Worm (Caenorhabditis elegans) whole organism, L4 larva: ENCODE results near the gene ash-2.
A peak's percentile ranks its signal among the peaks of the same experiment; 100 is the strongest.

Experiments used
- F26F4.8 ChIP-seq: fragments of 200-800 bp; sonication (Bioruptor generic); conservative IDR thresholded peaks from 2 replicates; pipeline ENCODE4 v1.3.6; 2022; ENCODE audit warnings: missing genetic modification characterization, missing compliant biosample characterization
- F37D6.2 ChIP-seq: sonication (generic microtip); optimal IDR thresholded peaks from 2 replicates; lab custom pipeline; 2016; ENCODE audit warnings: mild to moderate bottlenecking, missing genetic modification characterization, missing compliant biosample characterization
- F49E8.2 ChIP-seq: sonication (generic microtip); optimal IDR thresholded peaks from 2 replicates; lab custom pipeline; 2016; ENCODE audit warnings: missing compliant biosample characterization, mild to moderate bottlenecking, missing genetic modification characterization, borderline replicate concordance
- R02D3.7 ChIP-seq: fragments of 150-350 bp; sonication (generic microtip); optimal IDR thresholded peaks from 3 replicates; lab custom pipeline; 2014; ENCODE audit warnings: missing biosample characterization, missing genetic modification characterization
- T20F7.1 ChIP-seq: fragments of 200-800 bp; sonication (Bioruptor generic); optimal IDR thresholded peaks from 2 replicates; lab custom pipeline; 2018; ENCODE audit warnings: mild to moderate bottlenecking, missing genetic modification characterization, missing compliant biosample characterization
- Y5F2A.4 ChIP-seq: fragments of 200-800 bp; sonication (Bioruptor generic); optimal IDR thresholded peaks from 2 replicates; lab custom pipeline; 2018; ENCODE audit warnings: mild to moderate bottlenecking, missing genetic modification characterization, missing compliant biosample characterization
- ZK337.2 ChIP-seq: fragments of 200-800 bp; sonication (Bioruptor generic); IDR thresholded peaks from 2 replicates; pipeline ENCODE4 v1.3.6; 2022; ENCODE audit warnings: missing genetic modification reagents, missing genetic modification characterization, missing compliant biosample characterization
- ZK546.5 ChIP-seq, 2 experiments: sonication (generic microtip); optimal IDR thresholded peaks; 2 replicates each; lab custom pipeline; 2017; ENCODE audit warnings: missing biosample characterization in 2 of 2, missing genetic modification characterization in 2 of 2
- aha-1 ChIP-seq: fragments of 150-350 bp; peaks from one replicate; lab custom pipeline; 2014; ENCODE audit warnings: missing biosample characterization, missing genetic modification characterization
- aly-2 ChIP-seq: sonication (generic microtip); optimal IDR thresholded peaks from 2 replicates; lab custom pipeline; 2018; ENCODE audit warnings: missing biosample characterization, missing genetic modification characterization
- ama-1 ChIP-seq: fragments of 150-350 bp; optimal IDR thresholded peaks from 2 replicates; lab custom pipeline; 2014; ENCODE audit warnings: inconsistent platforms, mixed read lengths
- attf-4 ChIP-seq: sonication (generic microtip); optimal IDR thresholded peaks from 3 replicates; lab custom pipeline; 2017; ENCODE audit warnings: missing biosample characterization, missing genetic modification characterization
- ceh-28 ChIP-seq: fragments of 150-350 bp; optimal IDR thresholded peaks from 2 replicates; lab custom pipeline; 2014; ENCODE audit warnings: missing biosample characterization, missing genetic modification reagents, missing genetic modification characterization
- ceh-44 ChIP-seq: fragments of 200-800 bp; sonication (Bioruptor generic); IDR thresholded peaks from 2 replicates; pipeline ENCODE4 v1.3.6; 2022; ENCODE audit warnings: missing genetic modification reagents, missing genetic modification characterization, missing compliant biosample characterization
- ceh-62 ChIP-seq: sonication (generic microtip); optimal IDR thresholded peaks from 2 replicates; lab custom pipeline; 2017; ENCODE audit warnings: missing biosample characterization, missing genetic modification characterization
- ceh-82 ChIP-seq: sonication (generic microtip); optimal IDR thresholded peaks from 2 replicates; lab custom pipeline; 2017; ENCODE audit warnings: missing biosample characterization, missing genetic modification characterization
- ces-1 ChIP-seq: fragments of 150-350 bp; sonication (generic microtip); optimal IDR thresholded peaks from 4 replicates; lab custom pipeline; 2014; ENCODE audit warnings: missing biosample characterization, missing genetic modification reagents, missing genetic modification characterization
- cey-2 ChIP-seq: sonication (generic microtip); optimal IDR thresholded peaks from 3 replicates; lab custom pipeline; 2017; ENCODE audit warnings: missing genetic modification characterization, mild to moderate bottlenecking, missing compliant biosample characterization, antibody characterized with exemption, borderline replicate concordance; ENCODE audit not compliant: insufficient read depth
- daf-12 ChIP-seq: fragments of 150-350 bp; optimal IDR thresholded peaks from 2 replicates; lab custom pipeline; 2014; ENCODE audit warnings: missing biosample characterization, missing genetic modification reagents, missing genetic modification characterization
- daf-16 ChIP-seq, 3 experiments: sonication (generic microtip); optimal IDR thresholded peaks; 2 replicates each; lab custom pipeline; 2016 to 2017; ENCODE audit warnings: missing genetic modification characterization in 3 of 3, missing genetic modification reagents in 3 of 3, mild to moderate bottlenecking in 2 of 3, missing compliant biosample characterization in 2 of 3, missing biosample characterization in 1 of 3, moderate library complexity in 1 of 3
- dmd-8 ChIP-seq: fragments of 200-800 bp; sonication (Bioruptor generic); IDR thresholded peaks from 2 replicates; pipeline ENCODE4 v1.3.6; 2022; ENCODE audit warnings: missing genetic modification characterization, missing compliant biosample characterization
- dmd-9 ChIP-seq: fragments of 200-800 bp; sonication (Bioruptor generic); IDR thresholded peaks from 2 replicates; pipeline ENCODE4 v1.3.6; 2022; ENCODE audit warnings: missing genetic modification reagents, missing genetic modification characterization, missing compliant biosample characterization
- dpl-1 ChIP-seq: fragments of 150-350 bp; optimal IDR thresholded peaks from 2 replicates; lab custom pipeline; 2014; ENCODE audit warnings: missing biosample characterization, missing genetic modification reagents, missing genetic modification characterization
- egl-27 ChIP-seq: sonication (generic microtip); optimal IDR thresholded peaks from 3 replicates; lab custom pipeline; 2017; ENCODE audit warnings: missing biosample characterization, missing genetic modification reagents, missing genetic modification characterization
- hmg-1.1 ChIP-seq: fragments of 200-800 bp; sonication (Bioruptor generic); IDR thresholded peaks from 2 replicates; pipeline ENCODE4 v1.3.6; 2022; ENCODE audit warnings: missing genetic modification reagents, missing genetic modification characterization, missing compliant biosample characterization
- jun-1 ChIP-seq: fragments of 150-350 bp; optimal IDR thresholded peaks from 2 replicates; lab custom pipeline; 2014; ENCODE audit warnings: missing biosample characterization, missing genetic modification reagents, missing genetic modification characterization
- lim-7 ChIP-seq: fragments of 200-800 bp; sonication (Bioruptor generic); IDR thresholded peaks from 2 replicates; pipeline ENCODE4 v1.3.6; 2022; ENCODE audit warnings: missing genetic modification characterization, missing compliant biosample characterization
- lin-1 ChIP-seq: fragments of 200-800 bp; sonication (Bioruptor generic); IDR thresholded peaks from 2 replicates; pipeline ENCODE4 v1.3.6; 2022; ENCODE audit warnings: missing genetic modification reagents, missing genetic modification characterization, missing compliant biosample characterization
- lin-13 ChIP-seq: fragments of 150-350 bp; optimal IDR thresholded peaks from 2 replicates; lab custom pipeline; 2014; ENCODE audit warnings: missing biosample characterization, missing genetic modification reagents, missing genetic modification characterization
- lin-15B ChIP-seq: fragments of 150-350 bp; sonication (generic microtip); optimal IDR thresholded peaks from 3 replicates; lab custom pipeline; 2014; ENCODE audit warnings: missing biosample characterization, missing genetic modification characterization
- lin-29 ChIP-seq: fragments of 200-800 bp; sonication (Bioruptor generic); IDR thresholded peaks from 2 replicates; pipeline ENCODE4 v1.3.6; 2022; ENCODE audit warnings: missing genetic modification reagents, missing genetic modification characterization, missing compliant biosample characterization
- mdl-1 ChIP-seq, 2 experiments: fragments of 150-350 bp in 1 of 2; sonication (generic microtip) in 1 of 2; optimal IDR thresholded peaks; 2 replicates each; lab custom pipeline; 2014 to 2017; ENCODE audit warnings: missing biosample characterization in 2 of 2, missing genetic modification characterization in 2 of 2
- mep-1 ChIP-seq: fragments of 150-350 bp; sonication (generic microtip); optimal IDR thresholded peaks from 3 replicates; lab custom pipeline; 2014; ENCODE audit warnings: missing biosample characterization, missing genetic modification characterization
- mxl-2 ChIP-seq: fragments of 200-800 bp; sonication (Bioruptor generic); conservative IDR thresholded peaks from 2 replicates; pipeline ENCODE4 v1.3.6; 2022; ENCODE audit warnings: missing genetic modification reagents, missing genetic modification characterization, missing compliant biosample characterization
- nhr-25 ChIP-seq: sonication (generic microtip); optimal IDR thresholded peaks from 2 replicates; lab custom pipeline; 2017; ENCODE audit warnings: missing genetic modification characterization, mild to moderate bottlenecking, missing compliant biosample characterization, antibody characterized with exemption, moderate library complexity, borderline replicate concordance; ENCODE audit not compliant: insufficient read depth
- nhr-41 ChIP-seq: fragments of 200-800 bp; sonication (Bioruptor generic); IDR thresholded peaks from 2 replicates; pipeline ENCODE4 v1.3.6; 2022; ENCODE audit warnings: missing genetic modification reagents, missing genetic modification characterization, missing compliant biosample characterization
- nhr-42 ChIP-seq: fragments of 200-800 bp; sonication (Bioruptor generic); IDR thresholded peaks from 2 replicates; pipeline ENCODE4 v1.3.6; 2022; ENCODE audit warnings: missing genetic modification characterization, missing compliant biosample characterization
- nhr-76 ChIP-seq: fragments of 150-350 bp; optimal IDR thresholded peaks from 2 replicates; lab custom pipeline; 2014; ENCODE audit warnings: missing biosample characterization, missing genetic modification characterization
- php-3 ChIP-seq: fragments of 200-800 bp; sonication (Bioruptor generic); IDR thresholded peaks from 2 replicates; pipeline ENCODE4 v1.3.6; 2022; ENCODE audit warnings: missing genetic modification reagents, missing genetic modification characterization, missing compliant biosample characterization
- rbr-2 ChIP-seq: sonication (generic microtip); optimal IDR thresholded peaks from 2 replicates; lab custom pipeline; 2016; ENCODE audit warnings: missing genotype, missing genetic modification characterization, missing compliant biosample characterization
- saeg-2 ChIP-seq: fragments of 200-800 bp; sonication (Bioruptor generic); IDR thresholded peaks from 2 replicates; pipeline ENCODE4 v1.3.6; 2022; ENCODE audit warnings: missing genetic modification reagents, missing genetic modification characterization, missing compliant biosample characterization
- sdz-12 ChIP-seq: fragments of 200-800 bp; sonication (Bioruptor generic); optimal IDR thresholded peaks from 2 replicates; lab custom pipeline; 2018; ENCODE audit warnings: mild to moderate bottlenecking, missing genetic modification characterization, missing compliant biosample characterization
- snpc-1.2 ChIP-seq: fragments of 200-800 bp; sonication (Bioruptor generic); IDR thresholded peaks from 2 replicates; pipeline ENCODE4 v1.3.6; 2022; ENCODE audit warnings: missing genetic modification reagents, missing genetic modification characterization, missing compliant biosample characterization
- snpc-4 ChIP-seq: fragments of 150-350 bp; optimal IDR thresholded peaks from 2 replicates; lab custom pipeline; 2014; ENCODE audit warnings: missing biosample characterization, missing genetic modification characterization
- spr-1 ChIP-seq: sonication (generic microtip); optimal IDR thresholded peaks from 2 replicates; lab custom pipeline; 2016; ENCODE audit warnings: mild to moderate bottlenecking, missing genetic modification characterization, missing compliant biosample characterization
- zag-1 ChIP-seq: fragments of 150-350 bp; optimal IDR thresholded peaks from 2 replicates; lab custom pipeline; 2014; ENCODE audit warnings: missing biosample characterization, missing genetic modification characterization
- zfp-3 ChIP-seq: fragments of 200-800 bp; sonication (Bioruptor generic); conservative IDR thresholded peaks from 2 replicates; pipeline ENCODE4 v1.3.6; 2022; ENCODE audit warnings: missing genetic modification reagents, missing genetic modification characterization, missing compliant biosample characterization
- zip-11 ChIP-seq: fragments of 200-800 bp; sonication (Bioruptor generic); IDR thresholded peaks from 2 replicates; pipeline ENCODE4 v1.3.6; 2022; ENCODE audit warnings: missing genetic modification characterization, missing compliant biosample characterization
- ztf-11 ChIP-seq: fragments of 150-350 bp; optimal IDR thresholded peaks from 2 replicates; lab custom pipeline; 2014; ENCODE audit warnings: missing biosample characterization, missing genetic modification characterization
- ztf-7 ChIP-seq: fragments of 150-350 bp; optimal IDR thresholded peaks from 2 replicates; lab custom pipeline; 2014; ENCODE audit warnings: missing biosample characterization, missing genetic modification characterization

Gene ash-2

ce11 chrII:11967507-11968127, 12.0 kb upstream of the ash-2 start, which contains the start of gene W03C9.5 (continued):
- TF ChIP-seq F26F4.8 (GFP tag; lab: Robert Waterston, UW), result no peak
- peak in 1 of 2 experiments; percentile 14 for TF ChIP-seq daf-16 (GFP tag; optimal IDR thresholded peaks at IDR 0.05; lab: Kevin White, UChicago)
- TF ChIP-seq daf-16 (tag; optimal IDR thresholded peaks at IDR 0.05; lab: Kevin White, UChicago), result peak; percentile 52
- TF ChIP-seq mxl-2 (GFP tag; lab: Robert Waterston, UW), result peak; percentile 80; the same call in 1 of the 2 replicates
- peak; percentile 82 for TF ChIP-seq zfp-3 (GFP tag; lab: Robert Waterston, UW)
- TF ChIP-seq mdl-1 (tag; optimal IDR thresholded peaks at IDR 0.05; lab: Kevin White, UChicago), result peak; percentile 80 to 98
- no peak for TF ChIP-seq zip-11 (GFP tag; lab: Robert Waterston, UW)
- peak; percentile 84 for TF ChIP-seq ceh-44 (GFP tag; lab: Robert Waterston, UW)
- peak; percentile 99 for TF ChIP-seq aha-1 (tag; lab: Kevin White, UChicago)
- peak; percentile 13 for TF ChIP-seq cey-2 (tag; lab: Kevin White, UChicago)
- TF ChIP-seq snpc-4, result no peak
- TF ChIP-seq nhr-76, result peak; percentile 32
- TF ChIP-seq ztf-11 (tag; lab: Kevin White, UChicago), result no peak
- TF ChIP-seq lin-13 (GFP tag; lab: Kevin White, UChicago), result peak; percentile 97
- peak; percentile 97 for TF ChIP-seq mep-1 (tag; lab: Kevin White, UChicago)
- peak; percentile 91 for TF ChIP-seq rbr-2 (tag; lab: Kevin White, UChicago)
- peak; percentile 70; the same call in 1 of the 2 replicates for TF ChIP-seq lim-7 (GFP tag; lab: Robert Waterston, UW)
- peak; percentile 76 for TF ChIP-seq dpl-1 (GFP tag; lab: Kevin White, UChicago)
- TF ChIP-seq ztf-7, result no peak
- TF ChIP-seq ceh-28 (tag; lab: Kevin White, UChicago), result no peak
- no peak for TF ChIP-seq zag-1
- peak; percentile 86 for TF ChIP-seq nhr-25 (tag; lab: Kevin White, UChicago)
- no peak for TF ChIP-seq aly-2 (tag; lab: Kevin White, UChicago)
- peak; percentile 85; the same call in 1 of the 2 replicates for TF ChIP-seq nhr-42 (GFP tag; lab: Robert Waterston, UW)
- TF ChIP-seq daf-12 (tag; lab: Kevin White, UChicago), result no peak
- TF ChIP-seq ceh-62, result no peak
- TF ChIP-seq ces-1 (GFP tag; lab: Kevin White, UChicago), result peak; percentile 35
- no peak for TF ChIP-seq F49E8.2 (tag; lab: Kevin White, UChicago)
- peak; percentile 64; the same call in 1 of the 2 replicates for TF ChIP-seq ZK337.2 (GFP tag; lab: Robert Waterston, UW)
- TF ChIP-seq lin-1 (GFP tag; lab: Robert Waterston, UW), result peak; percentile 64; the same call in 1 of the 2 replicates
- peak; percentile 89 for TF ChIP-seq hmg-1.1 (GFP tag; lab: Robert Waterston, UW)
- TF ChIP-seq jun-1 (tag; lab: Kevin White, UChicago), result peak; percentile 84
- TF ChIP-seq Y5F2A.4 (GFP tag; lab: Kevin White, UChicago), result no peak
- TF ChIP-seq php-3 (GFP tag; lab: Robert Waterston, UW), result 0 out of 2 replicates have a peak, but pooled peaks have one; percentile 15
- peak; percentile 91 for TF ChIP-seq T20F7.1 (GFP tag; lab: Kevin White, UChicago)
- no peak for TF ChIP-seq R02D3.7
- peak; percentile 7 to 70 for TF ChIP-seq ZK546.5 (tag; optimal IDR thresholded peaks at IDR 0.05; lab: Kevin White, UChicago)
- peak; percentile 93 for TF ChIP-seq dmd-9 (GFP tag; lab: Robert Waterston, UW)
- peak; percentile 81 for TF ChIP-seq lin-15B
- TF ChIP-seq egl-27 (tag; lab: Kevin White, UChicago), result no peak
- TF ChIP-seq snpc-1.2 (GFP tag; lab: Robert Waterston, UW), result no peak
- peak; percentile 83 for TF ChIP-seq F37D6.2 (tag; lab: Kevin White, UChicago)
- peak; percentile 56; the same call in 1 of the 2 replicates for TF ChIP-seq nhr-41 (GFP tag; lab: Robert Waterston, UW)
- TF ChIP-seq dmd-8 (GFP tag; lab: Robert Waterston, UW), result no peak
- TF ChIP-seq lin-29 (GFP tag; lab: Robert Waterston, UW), result peak; percentile 73; the same call in 1 of the 2 replicates
- peak; percentile 83 for TF ChIP-seq spr-1 (tag; lab: Kevin White, UChicago)
- TF ChIP-seq ceh-82, result no peak
- peak; percentile 75 for TF ChIP-seq ama-1 (lab: Kevin White, UChicago)
- TF ChIP-seq attf-4, result no peak
- no peak for TF ChIP-seq saeg-2
- peak; percentile 32 for TF ChIP-seq sdz-12 (GFP tag; lab: Kevin White, UChicago)
